Fruit fly (Drosophila melanogaster): ENCODE results near the gene Ilp2.

Gene Ilp2

dm6 chr3L:9804125-9804524 lies 4.6 kb downstream of the Ilp2 start, which contains the start of gene Ilp4:
Gene Ilp4, minus strand, starts transcription at chr3L:9804263.
- no peak for TF ChIP-seq cyc (GFP tag; optimal IDR thresholded peaks at IDR 0.05)
- TF ChIP-seq Smox (GFP tag; optimal IDR thresholded peaks at IDR 0.05): no peak

DNA sequence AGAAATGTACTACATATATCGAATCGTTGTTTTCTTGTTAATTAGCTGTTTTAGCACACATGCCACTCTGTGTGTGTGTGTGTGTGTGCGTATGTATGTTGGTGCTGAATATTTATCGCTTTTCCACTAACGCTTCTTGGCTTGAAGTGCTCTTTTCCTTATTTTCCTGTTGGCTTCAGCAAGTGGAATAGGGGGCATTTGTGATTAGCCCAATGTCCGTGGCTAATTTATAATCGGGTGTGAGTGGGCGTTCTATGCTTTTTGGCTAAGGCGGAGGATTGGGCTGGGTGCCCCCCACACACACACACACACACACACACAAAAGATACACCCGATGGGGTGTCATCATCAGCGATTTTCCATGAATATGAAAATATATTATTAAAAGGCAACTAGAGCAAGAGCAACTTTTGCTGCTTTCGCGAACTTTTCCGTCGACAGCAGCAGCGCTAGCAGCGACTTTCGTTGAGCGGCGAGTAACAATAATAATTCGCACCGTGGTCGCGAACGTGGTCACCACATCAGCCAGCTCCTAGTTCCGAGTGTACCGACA lies 13.9 kb downstream of the Ilp2 start, which contains the start of gene CG43897:
TSS of gene CG43897 (plus strand) at position 503 of the 553 bp plus-strand sequence.
- TF ChIP-seq Eip78C (GFP tag) (no peak), CG10631 (GFP tag; optimal IDR thresholded peaks at IDR 0.05) (no peak)

DNA sequence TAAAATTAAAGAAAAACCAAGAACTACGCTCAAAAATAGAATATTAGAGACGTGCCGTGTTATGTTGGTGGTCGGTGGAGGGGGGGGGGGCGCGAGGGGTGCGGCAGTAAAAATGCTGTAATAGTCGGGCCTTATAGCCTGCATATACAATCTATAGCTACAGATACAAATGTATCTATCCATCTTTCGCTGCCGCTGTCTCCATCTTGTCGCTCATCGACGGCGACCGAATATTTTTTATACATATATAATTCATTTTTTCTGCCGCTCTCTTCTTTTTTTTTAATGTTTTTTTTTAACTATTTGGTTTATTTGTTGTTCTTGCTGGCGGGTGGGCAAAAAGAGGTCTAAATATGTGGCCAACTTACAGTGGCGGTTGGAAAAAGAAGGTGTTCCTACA lies 15.1 kb downstream of the Ilp2 start:
- peak; percentile 2 for TF ChIP-seq CG6276 (GFP tag; optimal IDR thresholded peaks at IDR 0.05)
- TF ChIP-seq eg (GFP tag; IDR thresholded peaks at IDR 0.05): peak; percentile 84
- no peak for TF ChIP-seq dsx (GFP tag; optimal IDR thresholded peaks at IDR 0.05; ENCODE audit: poor library complexity, severe bottlenecking)
- TF ChIP-seq CG8119 (GFP tag; IDR thresholded peaks at IDR 0.05): peak; percentile 47
- no peak for TF ChIP-seq spab (GFP tag; optimal IDR thresholded peaks at IDR 0.05)
- TF ChIP-seq CG6163 (GFP tag; IDR thresholded peaks at IDR 0.05): 0 out of 3 replicates have a peak, but pooled peaks have one; percentile 26
- no peak for TF ChIP-seq CG31627 (GFP tag; optimal IDR thresholded peaks at IDR 0.05)
- no peak for TF ChIP-seq CG1621 (tag; optimal IDR thresholded peaks at IDR 0.05)
- TF ChIP-seq Lpt (GFP tag; optimal IDR thresholded peaks at IDR 0.05): peak; percentile 17
- no peak for TF ChIP-seq Eip93F (GFP tag; optimal IDR thresholded peaks at IDR 0.05)
- TF ChIP-seq CG15336 (GFP tag; IDR thresholded peaks at IDR 0.05): peak; percentile 52; the same call in 1 of the 2 replicates
- TF ChIP-seq vri (GFP tag; optimal IDR thresholded peaks at IDR 0.05): no peak

- 0 out of 3 replicates have a peak, but pooled peaks have one; percentile 31 for TF ChIP-seq CG6163 (GFP tag; IDR thresholded peaks at IDR 0.05)
- TF ChIP-seq CG15336 (GFP tag; IDR thresholded peaks at IDR 0.05): peak; percentile 21; the same call in 1 of the 2 replicates
- TF ChIP-seq net (GFP tag; optimal IDR thresholded peaks at IDR 0.05): no peak
- TF ChIP-seq CG8119 (GFP tag; IDR thresholded peaks at IDR 0.05): peak; percentile 26; the same call in 1 of the 3 replicates
- TF ChIP-seq eg (GFP tag; IDR thresholded peaks at IDR 0.05): peak; percentile 51; the same call in 1 of the 3 replicates
Measured at dm6 chr3L:9815705-9816104, 16.2 kb downstream of the Ilp2 start.

DNA sequence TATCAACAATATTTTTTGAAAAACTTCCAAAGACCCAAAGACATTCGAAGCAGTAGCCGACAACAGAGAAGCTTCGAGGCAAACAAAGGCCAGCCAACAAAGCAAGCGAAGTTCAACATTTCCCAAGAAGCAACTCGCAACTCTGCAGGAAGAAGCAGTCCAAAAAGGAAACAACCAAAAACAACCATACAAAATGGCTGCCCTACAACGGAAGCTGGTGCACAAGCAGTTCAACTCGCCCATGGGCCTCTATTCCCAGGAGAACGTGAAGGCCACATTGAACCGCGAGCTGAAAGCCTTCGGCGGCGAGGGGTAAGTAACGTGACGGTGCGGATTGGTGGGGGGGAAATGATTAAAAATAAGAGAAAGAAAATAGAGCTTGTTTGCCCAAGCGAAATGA lies 20.8 kb downstream of the Ilp2 start:
- TF ChIP-seq dsx (GFP tag; optimal IDR thresholded peaks at IDR 0.05; ENCODE audit: poor library complexity, severe bottlenecking) (no peak), Hr38 (GFP tag; optimal IDR thresholded peaks at IDR 0.05) (no peak), CG3919 (GFP tag; optimal IDR thresholded peaks at IDR 0.05) (no peak), Eip75B (GFP tag; optimal IDR thresholded peaks at IDR 0.05) (no peak), Hr39 (GFP tag; optimal IDR thresholded peaks at IDR 0.05) (no peak), fkh (GFP tag; optimal IDR thresholded peaks at IDR 0.05) (no peak), Met (GFP tag; optimal IDR thresholded peaks at IDR 0.05) (no peak), cyc (GFP tag; optimal IDR thresholded peaks at IDR 0.05) (no peak), svp (GFP tag) (no peak), salr (GFP tag; optimal IDR thresholded peaks at IDR 0.05) (no peak), CG7368 (GFP tag; optimal IDR thresholded peaks at IDR 0.05) (no peak), CG10631 (GFP tag; optimal IDR thresholded peaks at IDR 0.05) (no peak), Lpt (GFP tag; optimal IDR thresholded peaks at IDR 0.05) (no peak), CG8632 (GFP tag; optimal IDR thresholded peaks at IDR 0.05) (no peak), CG6276 (GFP tag; optimal IDR thresholded peaks at IDR 0.05) (no peak), CG31627 (GFP tag; optimal IDR thresholded peaks at IDR 0.05) (no peak), CG6792 (GFP tag; optimal IDR thresholded peaks at IDR 0.05) (no peak)

DNA sequence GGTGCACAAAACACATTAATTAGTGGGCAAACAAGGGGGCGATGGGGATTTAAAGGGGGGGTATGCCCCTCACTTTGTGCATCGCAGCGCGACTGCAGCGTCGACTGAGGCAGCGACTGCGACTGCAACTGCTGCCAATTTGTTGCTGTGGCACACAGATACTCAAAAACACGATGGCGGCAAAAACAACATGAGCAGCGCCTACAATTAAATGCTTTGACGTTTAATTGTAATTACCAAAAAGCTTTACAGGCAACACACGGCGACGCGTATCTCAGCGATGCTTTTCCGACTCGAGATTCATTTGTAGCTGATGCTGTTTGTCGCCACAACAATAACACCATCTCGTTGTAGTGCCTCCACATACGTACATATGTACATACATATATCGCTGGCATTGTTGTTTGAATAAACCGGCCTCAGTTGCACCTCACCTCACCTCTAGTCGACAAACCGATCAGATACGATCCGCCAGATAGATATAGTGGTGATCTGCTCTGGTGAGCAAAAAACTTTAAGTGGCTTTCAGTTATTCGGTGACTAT lies 21.7 kb downstream of the Ilp2 start:
- TF ChIP-seq CG3919 (GFP tag; optimal IDR thresholded peaks at IDR 0.05) (no peak), Smox (GFP tag; optimal IDR thresholded peaks at IDR 0.05) (no peak), CG15336 (GFP tag; IDR thresholded peaks at IDR 0.05) (peak; percentile 35; the same call in 1 of the 2 replicates), CG6163 (GFP tag; IDR thresholded peaks at IDR 0.05) (0 out of 3 replicates have a peak, but pooled peaks have one; percentile 23), Lpt (GFP tag; optimal IDR thresholded peaks at IDR 0.05) (no peak), net (GFP tag; optimal IDR thresholded peaks at IDR 0.05) (no peak)
